Worm (Caenorhabditis elegans) whole organism, dauer: Measurements from ENCODE around the gene srx-10.

Source experiments
- unc-62 ChIP-seq: sonication (generic microtip); optimal IDR thresholded peaks from 2 replicates; lab custom pipeline; 2017; ENCODE audit warnings: missing biosample characterization, missing genetic modification reagents, missing genetic modification characterization

srx-10 gene

DNA sequence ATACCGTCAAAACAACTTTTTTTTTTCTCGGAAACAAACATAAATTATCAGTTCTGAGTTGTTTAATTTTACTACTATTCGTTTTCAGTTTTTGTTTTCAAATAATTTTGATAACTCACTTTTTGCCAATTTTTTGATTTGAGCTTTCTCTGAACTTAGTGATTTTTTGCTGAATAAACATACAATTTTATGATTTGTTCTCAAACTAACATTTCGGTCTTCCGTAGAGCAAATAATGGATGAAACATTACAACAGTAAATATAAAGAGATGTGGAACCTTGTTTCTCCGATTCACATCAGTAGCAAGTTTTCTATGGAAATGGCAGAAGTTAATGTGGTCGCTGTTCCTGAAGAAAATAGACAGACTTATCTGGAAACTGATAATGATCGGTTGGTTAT lies 3.5 kb upstream of the srx-10 start, which contains the start of gene R10D12.7:
Gene R10D12.7, plus strand, starts transcription at position 301 of the 400 bp plus-strand sequence.
- TF ChIP-seq unc-62: no peak

DNA sequence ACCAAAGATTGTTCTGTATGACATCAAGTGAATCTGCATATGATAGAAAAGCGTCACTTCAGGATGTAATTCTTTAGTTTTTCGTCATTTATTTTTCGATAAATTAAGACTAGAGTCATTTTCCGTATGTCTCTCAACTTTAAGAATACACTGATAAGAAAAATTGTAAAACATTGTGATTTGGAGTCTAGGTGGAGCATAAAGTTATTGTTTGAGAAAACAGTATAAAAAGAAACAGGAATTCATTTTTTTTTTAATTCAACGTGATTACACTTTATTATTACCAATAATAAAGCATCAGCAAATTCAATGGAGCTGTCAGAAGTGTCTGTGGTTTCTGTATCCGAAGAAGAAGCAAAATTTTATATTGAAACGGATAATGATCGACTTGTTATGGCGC lies 2.7 kb upstream of the srx-10 start, which contains the start of gene R10D12.6:
Gene R10D12.6, plus strand, starts transcription at position 301 of the 400 bp plus-strand sequence.
- no peak for TF ChIP-seq unc-62

DNA sequence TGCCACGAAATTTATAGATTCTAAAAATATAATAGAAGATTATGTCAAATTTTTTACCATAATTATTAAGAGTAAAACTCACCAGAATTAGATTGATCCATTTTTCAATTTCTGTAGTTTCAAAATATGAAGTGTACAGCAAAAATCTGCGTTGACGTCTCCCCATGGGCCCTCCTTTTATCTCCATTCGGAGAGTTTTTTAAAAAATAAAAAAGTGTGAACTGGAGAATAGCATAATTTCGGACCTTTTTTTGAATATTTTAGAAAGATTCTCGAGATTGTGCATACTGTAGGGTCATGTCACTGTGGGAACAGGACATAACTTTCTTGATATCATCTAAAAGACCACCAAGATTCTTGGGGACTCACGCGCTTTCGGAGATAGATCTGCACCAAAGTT lies 4.2 kb downstream of the srx-10 start, which contains the start of gene dpr-1:
Gene dpr-1, minus strand, starts transcription at position 101 of the 400 bp plus-strand sequence.
- no peak for TF ChIP-seq unc-62

DNA sequence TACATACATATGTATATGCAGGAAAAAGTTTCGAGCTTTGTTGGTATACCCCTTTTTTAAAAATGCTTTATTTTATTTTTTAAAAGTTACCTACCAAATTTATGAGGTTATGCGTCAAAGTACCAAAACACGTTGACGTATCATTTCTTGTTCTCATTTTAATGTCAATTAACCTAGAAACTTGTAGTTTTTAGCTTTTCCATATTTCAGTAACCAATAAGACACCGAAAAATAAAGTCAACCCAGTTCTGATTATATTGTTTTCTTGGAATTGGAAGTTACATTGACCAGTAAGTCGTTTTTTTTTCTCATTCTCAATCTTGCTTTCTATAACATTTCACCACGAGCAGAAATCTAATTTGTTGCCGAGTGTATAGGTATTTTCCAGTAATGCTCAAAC lies 9.4 kb downstream of the srx-10 start, which contains the start of gene srw-145:
Gene srw-145, plus strand, starts transcription at position 301 of the 400 bp plus-strand sequence.
- no peak for TF ChIP-seq unc-62

DNA sequence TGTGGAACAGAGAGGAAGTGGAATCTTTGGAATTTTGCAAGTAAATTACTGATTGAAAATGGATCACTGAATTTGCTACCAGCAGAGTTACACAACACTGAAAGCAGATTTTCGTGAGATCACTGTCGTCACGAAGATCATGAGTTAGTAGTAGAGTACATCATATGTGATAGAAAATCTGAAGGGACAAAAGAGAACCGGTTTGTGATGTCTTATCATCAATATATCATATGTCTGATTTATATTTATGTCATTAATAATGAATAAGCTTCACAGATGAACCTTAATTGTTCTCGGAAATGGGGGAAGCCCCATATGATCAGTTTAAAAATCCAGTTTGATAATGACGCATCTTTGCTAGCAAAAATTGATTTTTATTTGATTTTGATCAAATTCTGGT lies 10.2 kb downstream of the srx-10 start:
- no peak for TF ChIP-seq unc-62

DNA sequence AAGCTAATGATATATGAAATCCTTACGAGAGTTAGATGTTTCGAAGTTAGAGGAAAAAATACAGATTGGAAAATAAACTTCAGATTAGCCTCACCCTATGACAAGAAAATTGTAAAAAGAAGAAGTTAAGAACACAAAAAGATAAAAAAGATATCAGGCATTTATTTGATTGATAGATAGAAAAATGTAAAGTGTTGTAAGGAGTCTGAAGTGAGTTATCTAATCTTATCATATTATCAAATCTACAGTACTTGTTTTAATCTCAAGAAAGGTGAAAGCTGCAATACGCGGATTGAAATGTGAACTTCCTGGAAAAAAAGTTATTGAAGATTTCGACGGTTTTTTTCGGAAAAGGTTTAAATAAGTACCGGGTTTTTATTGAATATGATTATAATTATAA lies 10.9 kb downstream of the srx-10 start:
- no peak for TF ChIP-seq unc-62

DNA sequence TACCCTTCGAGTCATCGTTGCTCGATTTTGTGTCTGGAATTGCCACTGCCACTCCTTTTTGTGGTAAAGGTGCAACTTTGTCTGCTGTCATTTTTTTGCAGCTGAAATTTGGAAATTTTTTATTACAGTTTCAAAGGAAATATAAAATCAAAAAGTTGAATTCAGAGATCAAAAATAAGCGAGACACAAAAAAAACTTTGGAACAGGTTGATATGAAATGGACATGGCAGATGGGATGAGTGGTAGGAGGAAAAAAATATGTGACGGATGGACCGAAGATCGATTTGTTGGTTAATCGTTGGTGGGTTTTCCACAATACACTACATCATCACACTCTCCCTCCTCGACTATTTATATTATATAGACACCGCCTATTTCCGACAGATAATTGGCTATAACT lies 11.7 kb downstream of the srx-10 start, which contains the start of gene R10D12.1:
Gene R10D12.1, minus strand, starts transcription at position 101 of the 400 bp plus-strand sequence.
- no peak for TF ChIP-seq unc-62

DNA sequence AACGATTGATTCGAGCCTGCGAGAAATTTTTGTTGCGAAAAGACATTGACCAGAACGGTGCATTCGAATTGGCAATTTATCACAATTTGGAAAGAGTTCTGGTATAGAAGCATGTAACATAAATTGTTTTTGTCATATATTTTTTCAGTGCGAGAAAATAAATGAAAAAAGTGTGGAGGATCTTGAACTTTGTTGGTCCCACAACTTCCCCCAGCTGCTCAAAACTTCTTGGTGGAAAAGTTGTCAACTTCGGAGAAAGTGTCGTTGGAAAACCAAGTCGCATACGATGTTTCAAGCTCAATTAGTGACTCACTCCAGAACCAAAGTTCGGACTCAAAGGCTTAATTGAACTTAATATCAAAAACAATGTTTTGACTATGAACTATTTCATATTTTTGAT lies 14.3 kb downstream of the srx-10 start:
- TF ChIP-seq unc-62: no peak

DNA sequence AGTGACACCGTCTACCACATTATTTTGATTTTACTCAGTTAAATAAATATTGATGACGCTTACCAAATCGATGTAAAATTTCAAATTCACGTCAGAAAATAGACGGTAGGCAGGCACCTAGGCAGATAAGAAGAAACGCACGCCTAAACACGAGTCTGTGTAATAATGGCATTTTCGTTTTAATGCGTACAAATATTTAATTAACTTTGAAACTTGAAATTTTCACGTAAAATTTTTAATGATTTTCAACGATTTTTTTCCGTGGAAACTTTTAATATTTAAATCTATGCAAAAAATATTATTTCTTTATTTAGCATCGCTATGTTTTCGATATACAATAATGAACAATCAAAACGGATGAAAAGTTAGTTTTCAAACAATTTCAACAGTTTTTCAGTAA lies 15.1 kb downstream of the srx-10 start, which contains the start of gene C06B3.16:
Gene C06B3.16, plus strand, starts transcription at position 301 of the 400 bp plus-strand sequence.
- TF ChIP-seq unc-62: no peak

DNA sequence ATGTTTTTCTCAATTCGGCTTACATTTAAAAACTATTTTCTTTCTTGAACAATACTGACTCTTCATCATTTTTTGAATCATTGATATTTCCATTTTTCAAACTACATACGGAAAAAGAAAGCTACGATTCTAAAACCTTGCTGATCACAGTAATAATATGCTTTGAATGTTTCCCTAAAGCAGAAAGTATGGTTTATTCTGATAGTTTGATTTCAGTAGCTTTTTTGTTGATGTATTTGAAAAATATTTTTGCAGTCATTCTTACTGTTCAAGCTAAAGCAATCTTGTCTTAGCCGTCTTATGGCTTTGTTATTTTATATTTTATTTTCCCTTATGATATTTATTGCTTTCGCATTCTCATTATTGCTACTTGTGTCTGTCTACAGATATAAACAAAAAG lies 16.8 kb downstream of the srx-10 start, which contains the start of gene srxa-13:
Gene srxa-13, plus strand, starts transcription at position 301 of the 400 bp plus-strand sequence.
- no peak for TF ChIP-seq unc-62

DNA sequence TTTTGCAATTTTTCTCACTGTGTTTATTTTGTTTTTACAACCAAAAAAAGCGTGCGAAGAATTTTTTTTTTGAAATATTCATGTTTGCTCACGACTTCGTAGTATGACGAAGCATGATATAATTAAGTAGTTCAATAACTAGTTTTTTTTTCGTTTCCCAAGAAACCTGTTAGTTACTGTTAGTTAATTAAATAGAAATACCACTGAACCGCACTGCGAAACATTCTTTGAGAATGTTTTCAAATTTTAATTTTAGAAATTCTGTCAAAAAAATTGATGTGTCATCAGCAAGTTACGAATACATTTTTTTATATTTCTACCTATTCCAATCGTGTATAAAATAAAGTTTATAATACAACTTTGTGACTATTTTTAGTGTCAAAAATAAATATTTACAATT lies 19.9 kb downstream of the srx-10 start, which contains the start of gene srxa-12:
Gene srxa-12, plus strand, starts transcription at position 301 of the 400 bp plus-strand sequence.
- TF ChIP-seq unc-62: no peak

DNA sequence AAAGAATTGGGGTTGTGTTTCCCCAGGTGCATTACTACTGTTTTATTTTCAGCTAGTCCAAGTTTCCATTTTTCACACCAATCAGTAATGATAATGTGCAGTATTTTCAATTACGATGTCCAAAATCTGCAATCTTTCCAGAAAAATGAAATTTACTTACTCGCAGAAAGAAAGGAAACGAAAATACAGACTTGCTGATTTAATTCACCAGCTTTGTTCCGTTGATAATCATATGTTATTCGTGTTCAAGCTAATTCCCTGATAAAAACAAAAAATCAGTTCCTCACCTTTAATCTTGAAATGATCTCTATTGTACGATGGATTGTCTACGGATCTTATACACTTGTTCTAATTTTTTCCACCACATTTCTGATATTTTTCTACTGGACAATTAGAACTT lies 22.4 kb downstream of the srx-10 start, which contains the start of gene srxa-11:
Gene srxa-11, plus strand, starts transcription at position 301 of the 400 bp plus-strand sequence.
- TF ChIP-seq unc-62: no peak

DNA sequence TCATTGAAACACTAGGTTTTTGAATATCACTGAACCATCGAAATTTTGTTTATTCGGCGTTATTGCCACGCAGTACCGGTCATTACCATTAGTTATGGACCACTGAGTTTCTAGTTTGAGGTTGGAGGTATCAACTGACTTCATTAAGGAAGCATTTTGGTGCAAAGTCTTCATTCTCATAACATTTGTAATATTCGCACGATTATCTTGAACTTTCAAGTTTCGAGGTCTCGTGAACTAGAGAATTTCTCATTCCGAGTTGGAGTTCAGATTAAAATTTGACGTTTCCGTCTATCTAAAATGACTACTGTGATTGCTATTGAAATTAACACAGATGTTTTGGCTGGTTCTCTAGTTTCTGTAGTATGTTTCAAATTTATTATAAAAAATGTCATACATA lies 25.6 kb downstream of the srx-10 start, which contains the start of gene srx-42:
Gene srx-42, plus strand, starts transcription at position 301 of the 400 bp plus-strand sequence.
- TF ChIP-seq unc-62: no peak

DNA sequence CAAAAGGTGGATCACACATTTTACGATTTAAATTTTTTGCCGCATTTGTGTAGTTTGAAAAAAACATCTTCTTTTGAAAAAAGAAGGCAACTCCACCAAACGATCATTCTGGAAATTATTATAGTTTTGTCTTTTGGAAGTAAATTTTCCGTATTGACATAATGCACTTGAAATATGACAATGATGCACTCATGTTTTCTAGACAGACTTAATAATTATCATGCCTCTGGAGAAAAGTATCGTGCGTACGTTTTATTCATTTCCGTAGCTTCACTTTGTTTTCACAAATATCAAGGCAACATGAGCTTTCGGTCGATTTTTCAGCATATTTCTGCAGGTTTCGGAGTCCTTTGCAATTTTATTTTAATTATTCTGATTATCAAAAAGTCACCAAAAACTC lies 27.9 kb downstream of the srx-10 start, which contains the start of gene str-250:
Gene str-250, plus strand, starts transcription at position 301 of the 400 bp plus-strand sequence.
- no peak for TF ChIP-seq unc-62

DNA sequence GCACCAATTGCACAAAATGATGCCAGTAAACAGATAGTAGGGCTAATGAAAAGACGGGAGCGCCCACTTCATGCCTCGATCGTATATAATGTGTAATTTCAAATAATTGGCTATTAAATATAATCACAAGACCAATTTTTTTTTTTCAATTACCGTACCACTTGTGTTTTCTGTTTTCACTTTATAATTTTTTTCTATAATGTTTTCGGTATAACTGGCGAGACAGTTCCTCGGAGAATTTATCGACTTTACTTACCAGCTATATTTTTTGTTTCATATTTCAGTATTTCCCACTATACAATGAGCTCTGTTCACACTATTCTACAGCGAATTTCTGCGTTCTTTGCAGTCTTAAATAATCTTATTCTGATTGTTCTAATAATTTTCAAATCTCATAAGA lies 30.1 kb downstream of the srx-10 start, which contains the start of gene str-252:
Gene str-252, plus strand, starts transcription at position 301 of the 400 bp plus-strand sequence.
- no peak for TF ChIP-seq unc-62

DNA sequence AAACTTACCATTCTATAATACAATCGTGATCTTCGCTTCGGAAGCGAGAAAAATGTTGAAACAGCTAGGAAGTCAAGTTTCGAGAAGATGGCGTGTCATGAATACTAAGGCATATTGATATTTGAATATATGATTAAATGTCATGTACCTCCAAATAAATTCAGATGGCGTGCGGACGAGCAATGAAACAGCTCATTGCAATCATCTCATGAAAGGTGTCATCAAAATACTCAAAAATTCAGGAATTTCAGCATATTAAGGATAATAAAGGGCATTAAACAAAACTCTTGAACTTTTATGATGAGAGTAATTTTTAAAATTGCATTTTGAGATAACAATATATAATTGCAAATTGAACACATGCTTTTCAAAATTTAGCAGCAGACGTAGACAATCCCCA lies 30.9 kb downstream of the srx-10 start, which contains the start of gene gcy-32:
Gene gcy-32, minus strand, starts transcription at position 101 of the 400 bp plus-strand sequence.
- TF ChIP-seq unc-62: no peak

DNA sequence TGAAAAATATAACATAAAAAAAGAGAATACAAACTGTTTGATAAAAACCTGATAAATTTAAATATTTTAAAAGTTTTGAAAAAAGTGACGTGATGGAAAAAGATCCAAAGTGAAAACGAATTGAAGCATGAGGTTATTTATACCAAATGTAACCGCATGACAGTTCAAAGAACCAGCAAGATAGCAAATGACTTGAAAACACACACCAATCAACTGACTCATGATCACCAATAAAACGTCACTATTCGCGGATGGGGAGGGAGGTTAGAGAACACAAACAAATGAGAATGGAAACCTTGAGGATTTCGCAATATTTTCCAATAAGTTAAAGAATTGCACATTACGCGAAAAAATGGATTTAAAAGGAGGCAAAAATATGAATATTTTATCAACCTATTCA lies 36.9 kb downstream of the srx-10 start, which contains the start of gene C06B3.7:
Gene C06B3.7, plus strand, starts transcription at position 287 of the 400 bp plus-strand sequence.
- no peak for TF ChIP-seq unc-62

DNA sequence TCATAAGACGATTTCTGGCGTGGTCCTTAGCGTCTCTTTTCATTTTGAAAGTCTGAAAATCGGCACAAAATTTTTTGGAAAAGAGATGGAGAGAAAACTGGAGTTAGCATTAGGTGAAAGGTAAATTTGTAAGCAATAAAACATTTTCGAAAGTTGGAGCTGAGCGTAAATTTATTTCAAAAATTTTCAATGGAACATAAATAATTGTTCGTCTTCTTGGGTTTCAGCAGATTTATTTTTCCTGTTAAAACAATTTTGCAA lies 37.4 kb downstream of the srx-10 start, which contains the start of gene C06B3.6:
Gene C06B3.6, minus strand, starts transcription at position 52 of the 261 bp plus-strand sequence.
- no peak for TF ChIP-seq unc-62
